Fruit fly (Drosophila melanogaster) whole organism, embryonic: ENCODE measurements around the gene barr.

Experiments used
- Abd-B ChIP-seq: fragments of 200-800 bp; sonication (Bioruptor generic); optimal IDR thresholded peaks from 2 replicates; lab custom pipeline; 2018; ENCODE audit warnings: missing biosample characterization, mild to moderate bottlenecking, missing genetic modification characterization, moderate library complexity
- Bdp1 ChIP-seq: fragments of 200-800 bp; sonication (Bioruptor generic); optimal IDR thresholded peaks from 3 replicates; lab custom pipeline; 2016; ENCODE audit warnings: missing biosample characterization, missing genetic modification characterization
- Bteb2 ChIP-seq: fragments of 200-800 bp; sonication (Bioruptor generic); optimal IDR thresholded peaks from 2 replicates; lab custom pipeline; 2016; ENCODE audit warnings: missing biosample characterization, missing genetic modification characterization
- C15 ChIP-seq: fragments of 200-800 bp; sonication (Bioruptor generic); IDR thresholded peaks from 3 replicates; pipeline ENCODE4 v1.3.6; 2022; ENCODE audit warnings: missing biosample characterization, missing genetic modification characterization
- CG10366 ChIP-seq: fragments of 200-800 bp; sonication (Bioruptor generic); IDR thresholded peaks from 2 replicates; pipeline ENCODE4 v1.3.6; 2022; ENCODE audit warnings: missing biosample characterization, missing genetic modification characterization
- CG10431 ChIP-seq: fragments of 200-800 bp; sonication (Bioruptor generic); optimal IDR thresholded peaks from 3 replicates; lab custom pipeline; 2018; ENCODE audit warnings: missing biosample characterization, mild to moderate bottlenecking, missing genetic modification characterization
- CG10462 ChIP-seq: fragments of 200-800 bp; sonication (Bioruptor generic); optimal IDR thresholded peaks from 2 replicates; lab custom pipeline; 2016; ENCODE audit warnings: missing biosample characterization, missing genetic modification characterization
- CG10979 ChIP-seq: fragments of 200-800 bp; sonication (Bioruptor generic); optimal IDR thresholded peaks from 2 replicates; lab custom pipeline; 2018; ENCODE audit warnings: missing biosample characterization, mild to moderate bottlenecking, missing genetic modification characterization, moderate library complexity
- CG14860 ChIP-seq: fragments of 200-800 bp; sonication (Bioruptor generic); IDR thresholded peaks from 3 replicates; pipeline ENCODE4 v1.3.6; 2022; ENCODE audit warnings: missing biosample characterization, missing genetic modification characterization; ENCODE audit not compliant: partially characterized antibody
- CG15601 ChIP-seq: fragments of 200-800 bp; sonication (Bioruptor generic); optimal IDR thresholded peaks from 3 replicates; lab custom pipeline; 2019; ENCODE audit warnings: missing biosample characterization, mild to moderate bottlenecking, missing genetic modification characterization, moderate library complexity
- CG17912 ChIP-seq: fragments of 200-800 bp; sonication (Bioruptor generic); optimal IDR thresholded peaks from 2 replicates; lab custom pipeline; 2018; ENCODE audit warnings: missing biosample characterization, mild to moderate bottlenecking, missing genetic modification characterization
- CG1792 ChIP-seq: fragments of 200-800 bp; sonication (Bioruptor generic); optimal IDR thresholded peaks from 2 replicates; lab custom pipeline; 2016; ENCODE audit warnings: missing biosample characterization, missing genetic modification characterization
- CG2889 ChIP-seq: fragments of 200-800 bp; sonication (Bioruptor generic); IDR thresholded peaks from 3 replicates; pipeline ENCODE4 v1.3.6; 2022; ENCODE audit warnings: missing biosample characterization, missing genetic modification characterization
- CG30431 ChIP-seq: fragments of 200-800 bp; sonication (Bioruptor generic); optimal IDR thresholded peaks from 2 replicates; lab custom pipeline; 2017; ENCODE audit warnings: missing biosample characterization, missing genetic modification characterization
- CG34224 ChIP-seq: fragments of 200-800 bp; sonication (Bioruptor generic); IDR thresholded peaks from 3 replicates; pipeline ENCODE4 v1.3.6; 2022; ENCODE audit warnings: missing biosample characterization, missing genetic modification characterization; ENCODE audit not compliant: partially characterized antibody
- CG4360 ChIP-seq: fragments of 200-800 bp; sonication (Bioruptor generic); IDR thresholded peaks from 2 replicates; pipeline ENCODE4 v1.3.6; 2022; ENCODE audit warnings: missing biosample characterization, missing genetic modification characterization
- CG7271 ChIP-seq: fragments of 200-800 bp; sonication (Bioruptor generic); optimal IDR thresholded peaks from 2 replicates; lab custom pipeline; 2018; ENCODE audit warnings: missing biosample characterization, mild to moderate bottlenecking, missing genetic modification characterization, moderate library complexity
- CG7987 ChIP-seq: fragments of 200-800 bp; sonication (Bioruptor generic); optimal IDR thresholded peaks from 2 replicates; lab custom pipeline; 2018; ENCODE audit warnings: missing biosample characterization, mild to moderate bottlenecking, missing genetic modification characterization, moderate library complexity
- CG8924 ChIP-seq: fragments of 200-800 bp; optimal IDR thresholded peaks from 3 replicates; lab custom pipeline; 2019; ENCODE audit warnings: missing biosample characterization, mild to moderate bottlenecking, missing genetic modification characterization, moderate library complexity
- CG9437 ChIP-seq: fragments of 200-800 bp; sonication (Bioruptor generic); optimal IDR thresholded peaks from 2 replicates; lab custom pipeline; 2018; ENCODE audit warnings: missing biosample characterization, mild to moderate bottlenecking, missing genetic modification characterization
- CG9932 ChIP-seq: fragments of 200-800 bp; sonication (Bioruptor generic); IDR thresholded peaks from 2 replicates; pipeline ENCODE4 v1.3.6; 2022; ENCODE audit warnings: missing biosample characterization, missing genetic modification characterization
- CTCF ChIP-seq: fragments of 200-800 bp; sonication (Bioruptor generic); optimal IDR thresholded peaks from 2 replicates; lab custom pipeline; 2017; ENCODE audit warnings: missing biosample characterization, mild to moderate bottlenecking, missing genetic modification characterization, moderate library complexity
- Dbx ChIP-seq: fragments of 200-800 bp; sonication (Bioruptor generic); IDR thresholded peaks from 3 replicates; pipeline ENCODE4 v1.3.6; 2022; ENCODE audit warnings: missing biosample characterization, missing genetic modification characterization
- Doc3 ChIP-seq: fragments of 200-800 bp; sonication (Bioruptor generic); IDR thresholded peaks from 3 replicates; pipeline ENCODE4 v1.3.6; 2022; ENCODE audit warnings: missing biosample characterization, missing genetic modification characterization; ENCODE audit not compliant: partially characterized antibody
- ERR ChIP-seq: fragments of 200-800 bp; sonication (Bioruptor generic); optimal IDR thresholded peaks from 2 replicates; lab custom pipeline; 2016; ENCODE audit warnings: missing biosample characterization, missing genetic modification characterization
- Ets65A ChIP-seq: fragments of 200-800 bp; sonication (Bioruptor generic); peaks from one replicate; lab custom pipeline; 2016; ENCODE audit warnings: missing biosample characterization, missing genetic modification characterization
- GATAe ChIP-seq: fragments of 200-800 bp; sonication (Bioruptor generic); conservative IDR thresholded peaks from 2 replicates; pipeline ENCODE4 v1.3.6; 2022; ENCODE audit warnings: missing biosample characterization, missing genetic modification characterization
- Max ChIP-seq: fragments of 200-800 bp; sonication (Bioruptor generic); optimal IDR thresholded peaks from 2 replicates; lab custom pipeline; 2016; ENCODE audit warnings: missing biosample characterization, mild to moderate bottlenecking, missing genetic modification characterization
- Nf-YC ChIP-seq: fragments of 200-800 bp; optimal IDR thresholded peaks from 3 replicates; lab custom pipeline; 2019; ENCODE audit warnings: missing biosample characterization, mild to moderate bottlenecking, missing genetic modification characterization, moderate library complexity
- Oli ChIP-seq: fragments of 200-800 bp; sonication (Bioruptor generic); optimal IDR thresholded peaks from 2 replicates; lab custom pipeline; 2018; ENCODE audit warnings: missing biosample characterization, mild to moderate bottlenecking, missing genetic modification characterization, moderate library complexity
- Opbp ChIP-seq: fragments of 200-800 bp; sonication (Bioruptor generic); IDR thresholded peaks from 3 replicates; pipeline ENCODE4 v1.3.6; 2022; ENCODE audit warnings: missing biosample characterization, missing genetic modification characterization; ENCODE audit not compliant: partially characterized antibody
- Optix ChIP-seq: fragments of 200-800 bp; sonication (Bioruptor generic); IDR thresholded peaks from 3 replicates; pipeline ENCODE4 v1.3.6; 2022; ENCODE audit warnings: missing biosample characterization, missing genetic modification characterization
- Usf ChIP-seq: fragments of 200-800 bp; sonication (Bioruptor generic); optimal IDR thresholded peaks from 2 replicates; lab custom pipeline; 2017; ENCODE audit warnings: missing genotype, missing biosample characterization, missing genetic modification characterization
- YL-1 ChIP-seq: fragments of 200-800 bp; sonication (Bioruptor generic); optimal IDR thresholded peaks from 3 replicates; lab custom pipeline; 2017; ENCODE audit warnings: missing biosample characterization, mild to moderate bottlenecking, missing genetic modification characterization
- ato ChIP-seq: fragments of 200-800 bp; sonication (Bioruptor generic); IDR thresholded peaks from 2 replicates; pipeline ENCODE4 v1.3.6; 2022; ENCODE audit warnings: missing biosample characterization, missing genetic modification characterization; ENCODE audit not compliant: partially characterized antibody
- bab2 ChIP-seq: fragments of 200-800 bp; sonication (Bioruptor generic); optimal IDR thresholded peaks from 2 replicates; lab custom pipeline; 2016; ENCODE audit warnings: missing biosample characterization, missing genetic modification characterization
- danr ChIP-seq: fragments of 200-800 bp; sonication (Bioruptor generic); IDR thresholded peaks from 2 replicates; pipeline ENCODE4 v1.3.6; 2022; ENCODE audit warnings: missing biosample characterization, missing genetic modification characterization
- emc ChIP-seq: fragments of 200-800 bp; sonication (Bioruptor generic); optimal IDR thresholded peaks from 2 replicates; lab custom pipeline; 2016; ENCODE audit warnings: missing biosample characterization, missing genetic modification characterization
- fd102C ChIP-seq: fragments of 200-800 bp; sonication (Bioruptor generic); optimal IDR thresholded peaks from 2 replicates; lab custom pipeline; 2018; ENCODE audit warnings: missing biosample characterization, mild to moderate bottlenecking, missing genetic modification characterization, moderate library complexity
- fd3F ChIP-seq: fragments of 200-800 bp; sonication (Bioruptor generic); optimal IDR thresholded peaks from 2 replicates; lab custom pipeline; 2018; ENCODE audit warnings: missing biosample characterization, mild to moderate bottlenecking, missing genetic modification characterization, moderate library complexity
- gsb ChIP-seq: fragments of 200-800 bp; sonication (Bioruptor generic); IDR thresholded peaks from 2 replicates; pipeline ENCODE4 v1.3.6; 2022; ENCODE audit warnings: missing biosample characterization, missing genetic modification characterization
- hb ChIP-seq: fragments of 200-800 bp; sonication (Bioruptor generic); IDR thresholded peaks from 3 replicates; pipeline ENCODE4 v1.3.6; 2022; ENCODE audit warnings: missing biosample characterization, missing genetic modification characterization; ENCODE audit not compliant: partially characterized antibody
- hbn ChIP-seq: fragments of 200-800 bp; sonication (Bioruptor generic); IDR thresholded peaks from 2 replicates; pipeline ENCODE4 v1.3.6; 2022; ENCODE audit warnings: missing biosample characterization, missing genetic modification characterization; ENCODE audit not compliant: partially characterized antibody
- lab ChIP-seq: fragments of 200-800 bp; sonication (Bioruptor generic); optimal IDR thresholded peaks from 3 replicates; lab custom pipeline; 2017; ENCODE audit warnings: missing biosample characterization, missing genetic modification characterization, mild to moderate bottlenecking, moderate library complexity, missing genetic modification reagents
- nmo ChIP-seq: fragments of 200-800 bp; sonication (Bioruptor generic); optimal IDR thresholded peaks from 2 replicates; lab custom pipeline; 2018; ENCODE audit warnings: missing biosample characterization, mild to moderate bottlenecking, missing genetic modification characterization, moderate library complexity
- nom ChIP-seq: fragments of 200-800 bp; sonication (Bioruptor generic); optimal IDR thresholded peaks from 2 replicates; lab custom pipeline; 2017; ENCODE audit warnings: missing biosample characterization, missing genetic modification characterization, mild to moderate bottlenecking, moderate library complexity, missing genetic modification reagents
- ro ChIP-seq: fragments of 200-800 bp; sonication (Bioruptor generic); IDR thresholded peaks from 2 replicates; pipeline ENCODE4 v1.3.6; 2022; ENCODE audit warnings: missing biosample characterization, missing genetic modification characterization
- stwl ChIP-seq: fragments of 200-800 bp; sonication (Bioruptor generic); optimal IDR thresholded peaks from 3 replicates; lab custom pipeline; 2018; ENCODE audit warnings: missing biosample characterization, mild to moderate bottlenecking, missing genetic modification characterization, moderate library complexity
- sug ChIP-seq: fragments of 200-800 bp; optimal IDR thresholded peaks from 2 replicates; lab custom pipeline; 2019; ENCODE audit warnings: missing biosample characterization, mild to moderate bottlenecking, missing genetic modification characterization, moderate library complexity
- toy ChIP-seq: fragments of 200-800 bp; sonication (Bioruptor generic); IDR thresholded peaks from 2 replicates; pipeline ENCODE4 v1.3.6; 2022; ENCODE audit warnings: missing biosample characterization, missing genetic modification characterization

barr gene

dm6 chr2L:20091094-20091679 is 30.0 kb upstream of the barr start, which contains the start of the genes CG10747 and Pyroxd1 (continued):
- TF ChIP-seq hb (GFP tag; lab: Robert Waterston, UW): no peak
- peak; percentile 88 for TF ChIP-seq Bdp1 (GFP tag; lab: Kevin White, UChicago)
- TF ChIP-seq CG1792: peak; percentile 84
- TF ChIP-seq YL-1: peak; percentile 96
- peak; percentile 95 for TF ChIP-seq nom (GFP tag; lab: Kevin White, UChicago)
- peak; percentile 93 for TF ChIP-seq CG15601 (tag; lab: Kevin White, UChicago)
- TF ChIP-seq fd102C: peak; percentile 40
- peak; percentile 77 for TF ChIP-seq CG7271 (tag; lab: Kevin White, UChicago)
- TF ChIP-seq CG4360 (GFP tag; lab: Robert Waterston, UW): peak; percentile 35; the same call in 1 of the 2 replicates
- TF ChIP-seq CG10431: peak; percentile 89
- peak; percentile 97 for TF ChIP-seq Max (GFP tag; lab: Kevin White, UChicago)
- peak; percentile 84 for TF ChIP-seq toy
- TF ChIP-seq nmo: peak; percentile 98
- TF ChIP-seq CG9437: peak; percentile 94
- no peak for TF ChIP-seq Opbp (GFP tag; lab: Robert Waterston, UW)
- TF ChIP-seq CG2889 (GFP tag; lab: Robert Waterston, UW): peak; percentile 92
- peak; percentile 98 for TF ChIP-seq Abd-B (GFP tag; lab: Kevin White, UChicago)
- TF ChIP-seq sug (tag; lab: Kevin White, UChicago): peak; percentile 97
- peak; percentile 97 for TF ChIP-seq lab (GFP tag; lab: Kevin White, UChicago)
- peak; percentile 74; the same call in 1 of the 2 replicates for TF ChIP-seq GATAe (GFP tag; lab: Robert Waterston, UW)
- peak; percentile 90 for TF ChIP-seq Nf-YC (tag; lab: Kevin White, UChicago)
- peak; percentile 96 for TF ChIP-seq bab2 (GFP tag; lab: Kevin White, UChicago)
- TF ChIP-seq CG8924 (tag; lab: Kevin White, UChicago): peak; percentile 98
- TF ChIP-seq CG30431: peak; percentile 94
- TF ChIP-seq emc (GFP tag; lab: Kevin White, UChicago): peak; percentile 83
- TF ChIP-seq Ets65A (GFP tag; lab: Kevin White, UChicago): peak; percentile 99
- TF ChIP-seq CG10366 (GFP tag; lab: Robert Waterston, UW): peak; percentile 95
- TF ChIP-seq C15 (GFP tag; lab: Robert Waterston, UW): peak; percentile 92
- TF ChIP-seq CG17912: peak; percentile 93
- TF ChIP-seq Bteb2 (GFP tag; lab: Kevin White, UChicago): peak; percentile 92
- peak; percentile 81 for TF ChIP-seq ERR (GFP tag; lab: Kevin White, UChicago)
- no peak for TF ChIP-seq hbn (GFP tag; lab: Robert Waterston, UW)
- peak; percentile 92 for TF ChIP-seq ro
- TF ChIP-seq CG10979: peak; percentile 92
- TF ChIP-seq CG7987 (GFP tag; lab: Kevin White, UChicago): peak; percentile 83
- TF ChIP-seq danr (GFP tag; lab: Robert Waterston, UW): peak; percentile 93
- peak; percentile 96 for TF ChIP-seq Dbx (GFP tag; lab: Robert Waterston, UW)
- peak; percentile 56 for TF ChIP-seq CTCF (GFP tag; lab: Kevin White, UChicago)
- peak; percentile 97 for TF ChIP-seq fd3F (GFP tag; lab: Kevin White, UChicago)
- peak; percentile 45 for TF ChIP-seq stwl (tag; lab: Kevin White, UChicago)
- no peak for TF ChIP-seq ato (GFP tag; lab: Robert Waterston, UW)
- TF ChIP-seq gsb (GFP tag; lab: Robert Waterston, UW): peak; percentile 92
- peak; percentile 96 for TF ChIP-seq CG10462 (GFP tag; lab: Kevin White, UChicago)
- TF ChIP-seq CG34224 (GFP tag; lab: Robert Waterston, UW): no peak
- peak; percentile 97 for TF ChIP-seq CG9932 (GFP tag; lab: Robert Waterston, UW)
- TF ChIP-seq CG14860 (GFP tag; lab: Robert Waterston, UW): no peak
- TF ChIP-seq Usf (GFP tag; lab: Kevin White, UChicago): peak; percentile 96
- TF ChIP-seq Optix (GFP tag; lab: Robert Waterston, UW): peak; percentile 87
- TF ChIP-seq Oli: peak; percentile 97
- no peak for TF ChIP-seq Doc3 (GFP tag; lab: Robert Waterston, UW)
